Fruit fly (Drosophila melanogaster) whole organism, larva: ENCODE measurements around the gene Tnpo.
"Not testable (repeated sequence)": the region's sequence is repeated elsewhere in the genome, so short reads cannot be mapped to it uniquely, and the experiment has no call there.

Source experiments
- noc ChIP-seq: fragments of 200-800 bp; sonication (Bioruptor generic); optimal IDR thresholded peaks from 3 replicates; lab custom pipeline; 2019; ENCODE audit warnings: missing biosample characterization, mild to moderate bottlenecking, missing genetic modification characterization, moderate library complexity

Gene Tnpo

DNA sequence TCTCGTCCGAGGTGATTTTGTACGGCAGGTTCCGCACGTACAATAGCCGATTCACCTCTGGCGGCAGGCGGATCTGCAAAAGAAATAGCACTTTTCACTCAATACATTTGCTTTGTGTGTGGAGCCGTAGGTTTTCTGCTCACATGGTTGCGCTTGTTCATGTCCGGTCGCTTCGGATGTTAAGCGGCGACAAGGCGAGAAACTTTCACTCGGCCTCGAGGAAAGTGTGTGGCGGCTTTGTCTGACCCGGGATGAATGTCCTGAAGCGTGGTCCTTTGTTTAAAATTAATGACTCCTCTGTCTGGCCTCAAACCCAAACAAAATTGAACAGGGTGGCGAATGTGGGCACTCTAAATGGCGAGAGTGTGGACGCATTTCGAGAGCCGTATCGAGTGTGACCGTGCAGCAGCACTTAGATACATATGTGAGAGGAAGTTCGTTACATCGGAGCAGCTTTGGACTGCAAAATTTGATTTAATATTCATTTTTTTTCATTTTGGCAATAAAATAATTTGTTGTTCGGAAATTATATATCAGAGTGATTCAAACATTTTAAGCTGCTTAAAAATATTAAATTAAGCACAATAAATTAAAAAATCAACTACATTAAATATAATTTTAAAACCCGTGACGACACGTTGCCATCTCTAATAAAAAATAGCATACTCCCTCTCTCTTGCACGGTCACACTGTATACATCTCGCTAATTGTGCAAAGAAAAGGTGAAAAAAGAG is at the start of gene Tnpo, which contains the start of gene Sf3b6:
Gene Tnpo (plus strand): TSS at position 659 of the 734 bp plus-strand sequence.
Gene Sf3b6 (minus strand): TSS at position 358 of the 734 bp plus-strand sequence.
- TF ChIP-seq noc (tag; lab: Kevin White, UChicago) = peak; percentile 80

DNA sequence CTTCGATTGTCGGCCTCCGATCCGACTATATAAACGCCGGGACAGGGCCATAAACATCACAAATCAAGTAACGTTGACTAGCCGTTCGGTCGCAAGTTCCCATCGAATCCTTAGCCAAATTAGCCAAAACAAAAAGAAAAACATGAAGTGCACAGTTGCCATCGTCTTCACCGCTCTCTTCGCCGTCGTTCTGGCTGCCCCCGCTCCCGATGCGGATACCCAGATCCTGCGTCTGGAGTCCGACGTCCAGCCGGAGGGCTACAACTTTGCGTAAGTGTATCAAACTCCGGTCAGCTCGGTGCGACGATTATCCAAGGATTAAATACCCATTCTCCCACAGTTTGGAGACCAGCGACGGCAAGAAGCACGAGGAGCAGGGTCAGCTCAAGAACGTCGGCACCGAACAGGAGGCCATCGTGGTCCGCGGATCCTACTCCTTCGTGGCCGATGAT is 48.5 kb upstream of the Tnpo start, which contains the start of gene Lcp65Ac:
Gene Lcp65Ac (plus strand): TSS at position 51 of the 452 bp plus-strand sequence.
- TF ChIP-seq noc (tag; lab: Kevin White, UChicago) = no peak

DNA sequence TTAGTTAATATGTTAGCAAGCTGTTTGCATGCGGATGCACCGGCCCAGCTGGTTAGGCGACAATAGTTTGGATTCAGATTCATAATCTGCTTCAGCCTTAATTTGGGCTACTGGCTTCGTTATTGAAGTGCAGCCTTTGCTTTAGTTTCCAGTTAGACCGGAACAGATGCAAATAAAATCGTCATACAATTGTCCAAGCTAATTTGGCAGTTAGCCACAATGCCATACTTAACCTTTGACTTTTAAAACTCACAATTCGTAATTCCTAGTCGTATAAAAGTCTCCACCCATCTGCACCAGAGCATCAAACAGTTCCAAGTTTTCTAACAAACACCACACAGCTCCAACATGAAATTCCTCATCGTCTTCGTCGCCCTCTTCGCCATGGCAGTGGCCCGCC is 46.9 kb upstream of the Tnpo start, which contains the start of gene Lcp65Ab2:
Gene Lcp65Ab2 (plus strand): TSS at position 301 of the 400 bp plus-strand sequence.
- not testable (repeated sequence) for TF ChIP-seq noc (tag; lab: Kevin White, UChicago)

DNA sequence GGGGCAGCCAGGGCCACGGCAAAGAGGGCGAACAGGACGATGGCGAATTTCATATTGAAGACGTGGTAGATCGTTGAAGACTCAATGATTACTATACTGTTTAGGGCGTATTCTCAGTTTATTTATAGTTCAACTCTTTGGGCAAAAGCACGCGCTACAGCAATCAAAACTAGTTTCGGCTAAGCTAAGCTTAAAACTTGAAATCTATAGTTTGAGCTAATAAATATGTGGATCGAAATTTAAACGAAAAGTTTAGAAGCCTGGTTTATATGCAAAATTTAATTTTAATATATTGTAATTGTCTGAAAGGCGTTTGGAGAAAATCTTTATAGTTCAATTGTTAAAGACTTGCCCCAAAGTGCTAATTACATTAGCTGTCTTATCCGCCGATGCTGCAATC is 45.4 kb upstream of the Tnpo start, which contains the start of gene Cpr65Ax1:
Gene Cpr65Ax1 (minus strand): TSS at position 101 of the 400 bp plus-strand sequence.
- not testable (repeated sequence) for TF ChIP-seq noc (tag; lab: Kevin White, UChicago)

DNA sequence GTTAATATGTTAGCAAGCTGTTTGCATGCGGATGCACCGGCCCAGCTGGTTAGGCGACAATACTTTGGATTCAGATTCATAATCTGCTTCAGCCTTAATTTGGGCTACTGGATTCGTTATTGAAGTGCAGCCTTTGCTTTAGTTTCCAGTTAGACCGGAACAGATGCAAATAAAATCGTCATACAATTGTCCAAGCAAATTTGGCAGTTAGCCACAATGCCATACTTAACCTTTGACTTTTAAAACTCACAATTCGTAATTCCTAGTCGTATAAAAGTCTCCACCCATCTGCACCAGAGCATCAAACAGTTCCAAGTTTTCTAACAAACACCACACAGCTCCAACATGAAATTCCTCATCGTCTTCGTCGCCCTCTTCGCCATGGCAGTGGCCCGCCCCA is 44.0 kb upstream of the Tnpo start, which contains the start of gene Lcp65Ab1:
Gene Lcp65Ab1 (plus strand): TSS at position 301 of the 400 bp plus-strand sequence.
- not testable (repeated sequence) for TF ChIP-seq noc (tag; lab: Kevin White, UChicago)

DNA sequence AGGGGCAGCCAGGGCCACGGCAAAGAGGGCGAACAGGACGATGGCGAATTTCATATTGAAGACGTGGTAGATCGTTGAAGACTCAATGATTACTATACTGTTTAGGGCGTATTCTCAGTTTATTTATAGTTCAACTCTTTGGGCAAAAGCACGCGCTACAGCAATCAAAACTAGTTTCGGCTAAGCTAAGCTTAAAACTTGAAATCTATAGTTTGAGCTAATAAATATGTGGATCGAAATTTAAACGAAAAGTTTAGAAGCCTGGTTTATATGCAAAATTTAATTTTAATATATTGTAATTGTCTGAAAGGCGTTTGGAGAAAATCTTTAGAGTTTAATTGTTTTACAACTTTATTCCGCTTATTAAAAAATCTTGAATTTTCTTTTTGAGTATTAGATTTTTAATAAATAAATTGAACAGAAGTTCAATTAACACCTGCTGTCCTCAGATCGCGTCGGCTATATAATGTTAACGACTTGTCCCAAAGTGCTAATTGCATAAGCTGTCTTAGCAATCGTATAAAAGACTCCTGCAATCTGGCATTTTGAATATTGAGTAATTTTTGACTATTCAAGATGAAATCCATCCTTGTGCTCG is 42.4 kb upstream of the Tnpo start, which contains the start of the genes Cpr65Ax2 and Lcp65Aa:
Gene Cpr65Ax2 (minus strand): TSS at position 101 of the 598 bp plus-strand sequence.
Gene Lcp65Aa (plus strand): TSS at position 548 of the 598 bp plus-strand sequence.
- TF ChIP-seq noc (tag; lab: Kevin White, UChicago) = not testable (repeated sequence)

DNA sequence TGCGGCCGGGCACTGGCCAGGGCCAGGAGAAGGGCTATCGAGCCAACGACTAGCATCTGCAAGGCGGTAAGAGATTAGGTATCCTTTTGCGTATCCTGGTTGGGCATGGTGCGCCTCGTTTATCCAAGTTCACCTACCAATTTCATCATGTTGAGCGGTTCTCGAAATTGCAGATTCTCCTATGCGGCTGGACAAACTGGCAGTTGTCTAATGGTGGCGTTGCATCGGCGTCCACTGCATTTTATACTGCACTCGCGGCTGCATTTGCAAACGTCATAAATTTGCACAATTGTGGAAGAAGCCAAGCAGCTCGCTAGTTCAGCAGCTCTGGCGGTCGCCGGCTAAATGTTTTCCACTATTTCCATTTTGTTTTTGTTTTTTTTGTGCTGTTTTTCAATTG is 40.7 kb upstream of the Tnpo start, which contains the start of gene Acp65Aa:
Gene Acp65Aa (minus strand): TSS at position 215 of the 400 bp plus-strand sequence.
- TF ChIP-seq noc (tag; lab: Kevin White, UChicago) = no peak

DNA sequence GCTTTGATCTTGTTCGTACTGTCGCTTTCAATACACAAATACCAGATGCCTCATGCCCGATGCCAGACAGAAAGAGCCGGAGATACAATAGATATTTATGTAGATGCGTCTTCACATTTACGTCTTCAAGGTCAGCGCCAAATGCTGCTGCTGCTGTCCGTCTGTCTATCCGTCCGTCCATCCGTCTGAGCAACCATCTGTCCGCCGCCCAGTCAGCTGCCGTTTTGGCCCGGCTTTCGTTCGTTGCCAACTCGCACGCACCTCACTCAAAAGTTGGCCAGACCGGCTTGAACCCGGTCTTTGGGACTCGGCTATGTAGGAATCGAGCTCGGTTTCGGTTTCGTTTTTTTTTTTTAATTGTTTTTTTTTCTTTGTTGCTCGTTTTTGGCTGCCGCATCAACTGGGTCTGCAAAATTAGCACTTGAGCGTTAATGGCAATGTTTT is 38.3 kb upstream of the Tnpo start:
- TF ChIP-seq noc (tag; lab: Kevin White, UChicago) = no peak

DNA sequence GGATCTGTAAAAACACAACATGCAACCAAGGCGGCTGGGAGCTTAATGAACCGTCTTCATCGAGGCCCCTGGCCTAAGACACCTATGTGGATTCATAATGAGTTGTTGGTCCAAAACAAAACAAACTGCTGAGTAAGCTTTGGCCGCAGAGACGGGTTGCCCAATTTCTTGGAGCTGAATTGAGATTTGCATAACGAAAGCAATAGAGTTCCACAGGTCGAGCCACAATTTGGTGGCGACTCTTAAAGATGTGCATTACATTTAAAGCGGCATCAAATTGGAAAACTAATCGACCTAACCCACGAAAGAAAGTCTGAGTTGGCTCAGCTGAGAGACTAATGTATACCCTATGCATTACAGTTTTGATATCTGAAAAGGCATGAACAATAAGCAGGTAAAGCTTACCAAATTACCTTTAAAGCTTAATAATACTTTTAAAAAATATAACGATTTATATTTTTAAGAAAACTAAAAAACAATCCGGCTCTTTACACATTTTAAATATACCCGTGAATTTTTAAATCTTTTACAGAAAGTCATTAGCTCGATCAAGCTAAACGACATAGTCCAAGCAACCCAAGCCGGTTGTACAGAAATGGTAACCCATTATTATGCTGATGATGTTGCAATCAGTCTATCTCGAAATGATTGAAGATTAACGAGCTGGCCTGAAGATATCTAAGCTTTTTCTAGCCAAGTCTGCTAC is 35.8 kb upstream of the Tnpo start, which contains the start of gene CG13297:
Gene CG13297 (minus strand): TSS at position 51 of the 706 bp plus-strand sequence.
- TF ChIP-seq noc (tag; lab: Kevin White, UChicago) = peak; percentile 15

DNA sequence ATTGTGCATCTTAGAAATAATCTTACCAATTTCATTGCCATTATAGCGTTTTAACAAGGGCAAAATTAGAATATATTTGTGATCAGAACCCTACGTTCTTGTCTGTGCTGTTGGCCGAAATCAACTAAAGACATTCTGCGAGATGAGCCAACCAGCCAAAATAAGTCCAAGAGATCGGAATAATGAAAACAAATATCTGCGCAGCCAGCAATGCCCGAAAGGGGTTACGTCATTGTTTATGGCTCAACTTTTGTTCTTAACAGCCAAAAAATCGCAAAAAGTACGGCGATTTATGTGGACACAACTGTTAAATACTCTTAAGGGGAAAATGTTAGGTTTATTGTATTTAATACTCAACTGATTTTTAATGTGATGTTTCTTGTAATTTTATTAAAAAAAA is 34.8 kb upstream of the Tnpo start, which contains the start of gene Cpr65Ay:
Gene Cpr65Ay (minus strand): TSS at position 101 of the 400 bp plus-strand sequence.
- no peak for TF ChIP-seq noc (tag; lab: Kevin White, UChicago)

DNA sequence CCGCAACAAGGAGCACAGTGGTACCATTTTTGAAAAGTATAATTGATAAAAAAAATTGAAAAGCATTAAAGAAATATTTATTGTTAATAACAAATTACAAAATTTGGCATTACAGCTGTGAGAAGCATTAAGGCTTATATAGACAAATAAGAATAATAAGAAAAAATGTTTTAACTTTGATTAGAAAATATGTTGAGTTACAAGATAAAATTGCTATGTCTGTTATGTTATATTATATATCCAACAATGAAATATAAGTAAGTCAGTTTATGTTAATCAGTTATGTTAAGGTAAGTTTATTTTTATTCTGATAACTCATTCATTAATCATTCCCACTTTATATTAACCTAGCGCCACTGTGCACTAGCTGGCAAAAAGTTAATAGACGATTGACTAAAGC is 33.4 kb upstream of the Tnpo start:
- TF ChIP-seq noc (tag; lab: Kevin White, UChicago) = no peak

DNA sequence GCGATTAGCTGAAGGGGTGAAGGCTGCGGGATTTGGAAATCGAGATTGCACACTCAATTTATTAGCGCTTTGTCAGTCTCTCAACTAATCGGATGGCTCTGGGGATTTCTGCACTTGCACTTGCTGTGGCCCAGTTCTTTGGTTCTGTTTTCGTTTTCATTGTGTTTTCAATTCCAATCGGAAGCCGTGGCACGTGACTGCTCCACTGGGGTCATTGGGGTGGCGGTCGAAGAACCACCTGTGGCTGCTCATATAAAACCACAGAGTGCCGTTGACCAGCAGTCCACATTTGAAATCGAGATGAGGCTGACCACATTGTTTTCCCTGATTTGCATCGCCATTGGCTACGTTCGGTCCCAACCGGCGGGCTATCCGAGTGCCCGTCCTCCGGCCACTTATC is 32.8 kb upstream of the Tnpo start, which contains the start of gene Cpr65Az:
Gene Cpr65Az (plus strand): TSS at position 301 of the 400 bp plus-strand sequence.
- TF ChIP-seq noc (tag; lab: Kevin White, UChicago) = no peak

DNA sequence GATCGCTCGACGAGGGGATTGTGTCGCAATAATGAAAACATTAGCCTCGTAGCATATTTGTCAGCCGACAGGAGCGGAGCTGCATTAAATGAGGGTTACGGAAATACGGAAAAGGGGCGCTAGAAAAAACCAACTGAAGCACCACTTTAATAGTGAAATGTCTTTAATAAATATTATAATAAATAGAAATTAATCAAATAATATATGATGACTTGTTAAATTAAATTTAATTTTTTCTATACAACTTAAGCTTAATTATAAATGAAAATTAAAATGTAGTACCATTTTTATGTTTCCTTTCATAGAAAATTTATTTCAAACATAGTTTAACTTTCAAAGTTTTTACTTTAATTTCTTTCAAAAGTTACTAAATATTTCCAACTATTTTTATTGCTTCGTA is 31.3 kb upstream of the Tnpo start:
- TF ChIP-seq noc (tag; lab: Kevin White, UChicago) = no peak

DNA sequence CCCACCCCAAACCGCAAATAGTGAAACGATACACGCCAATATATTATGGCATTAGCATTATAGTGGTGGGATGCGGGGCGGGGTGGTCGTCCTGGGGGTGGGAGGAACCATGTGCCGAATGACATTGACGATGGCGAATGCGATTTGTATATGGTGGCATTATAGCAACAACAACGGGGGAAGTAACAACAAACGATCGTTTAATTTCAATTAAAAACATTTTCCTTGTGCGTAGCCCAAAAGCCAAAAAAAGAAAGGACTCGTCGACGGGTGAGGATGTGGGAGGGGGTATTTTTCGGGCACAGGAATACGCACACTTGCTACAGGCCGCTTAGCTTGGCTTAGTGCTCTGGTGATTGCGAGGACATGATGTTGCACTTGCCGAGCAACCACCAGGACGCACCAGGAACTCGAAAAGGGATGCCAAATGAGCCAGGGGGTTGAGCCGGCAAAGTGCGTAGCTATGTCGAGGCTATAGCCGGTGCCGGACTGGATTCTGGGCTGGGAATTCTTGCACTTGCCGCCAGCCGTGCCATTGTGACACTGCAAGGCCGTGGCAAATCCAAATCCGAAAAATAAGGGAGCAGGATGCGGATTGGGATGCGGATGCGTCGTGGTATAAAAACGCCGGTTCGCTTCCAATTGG is 30.7 kb upstream of the Tnpo start, which contains the start of gene Prdm13:
Gene Prdm13 (plus strand): TSS at position 645 of the 646 bp plus-strand sequence.
- TF ChIP-seq noc (tag; lab: Kevin White, UChicago) = no peak
